Fruit fly (Drosophila melanogaster) ovary, adult (tissue): Measurements from ENCODE around the gene Sfp24Ba.

Source experiments
- CG17801 ChIP-seq: fragments of 200-800 bp; optimal IDR thresholded peaks from 2 replicates; lab custom pipeline; 2019; ENCODE audit warnings: missing biosample characterization, mild to moderate bottlenecking, missing genetic modification characterization, moderate library complexity; ENCODE audit not compliant: partially characterized antibody

The Sfp24Ba gene

DNA sequence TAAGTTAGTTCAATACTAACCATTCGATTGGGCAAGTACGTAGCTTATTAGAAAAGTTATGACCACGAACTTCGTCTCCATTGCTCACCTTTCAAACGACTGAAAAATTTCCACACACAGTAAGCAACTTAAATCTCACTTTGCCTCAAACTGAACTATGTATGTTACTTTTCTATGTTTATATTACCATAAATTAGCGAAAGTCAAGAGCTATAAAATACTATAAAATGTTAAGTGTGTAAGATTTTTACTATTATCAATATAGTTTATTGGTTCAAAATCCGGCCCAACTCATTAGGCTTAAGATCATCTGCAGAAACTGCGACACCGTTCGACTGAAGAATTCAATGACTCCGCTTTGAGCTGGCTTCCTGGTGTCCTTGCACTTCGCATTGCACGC is at the start of gene Sfp24Ba:
Gene Sfp24Ba, minus strand, starts transcription at position 101 of the 400 bp plus-strand sequence.
- no peak for TF ChIP-seq CG17801 (GFP tag; lab: Kevin White, UChicago)

DNA sequence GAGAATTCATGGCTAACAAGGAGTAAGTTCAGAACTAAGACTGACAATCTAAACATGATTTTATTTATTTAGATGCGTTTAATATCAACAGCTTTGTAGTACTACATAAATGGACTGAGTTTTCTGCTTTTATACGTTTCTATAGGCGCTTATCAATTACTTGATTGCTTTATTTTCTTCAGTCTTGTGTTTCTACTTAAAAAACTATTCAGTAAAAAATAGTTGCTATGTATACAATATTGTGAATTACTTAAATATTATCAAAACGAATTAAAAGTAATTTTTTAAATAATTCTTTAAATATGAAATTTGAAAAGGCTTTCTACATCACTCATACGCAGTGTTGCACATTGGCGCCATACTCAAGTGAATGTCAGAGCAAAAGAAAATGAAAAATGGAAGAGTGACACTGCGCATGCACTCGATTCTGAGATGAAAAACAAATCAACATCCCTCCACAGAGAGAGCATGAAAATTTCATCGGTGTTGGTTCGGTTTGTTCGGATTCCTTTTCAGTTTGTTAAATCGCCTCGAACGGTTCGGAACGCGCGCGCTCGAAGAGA is 49.4 kb upstream of the Sfp24Ba start, which contains the start of the genes lectin-24A and Shaw:
Gene lectin-24A, minus strand, starts transcription at position 101 of the 563 bp plus-strand sequence.
Gene Shaw, plus strand, starts transcription at position 513 of the 563 bp plus-strand sequence.
- TF ChIP-seq CG17801 (GFP tag; lab: Kevin White, UChicago): no peak

DNA sequence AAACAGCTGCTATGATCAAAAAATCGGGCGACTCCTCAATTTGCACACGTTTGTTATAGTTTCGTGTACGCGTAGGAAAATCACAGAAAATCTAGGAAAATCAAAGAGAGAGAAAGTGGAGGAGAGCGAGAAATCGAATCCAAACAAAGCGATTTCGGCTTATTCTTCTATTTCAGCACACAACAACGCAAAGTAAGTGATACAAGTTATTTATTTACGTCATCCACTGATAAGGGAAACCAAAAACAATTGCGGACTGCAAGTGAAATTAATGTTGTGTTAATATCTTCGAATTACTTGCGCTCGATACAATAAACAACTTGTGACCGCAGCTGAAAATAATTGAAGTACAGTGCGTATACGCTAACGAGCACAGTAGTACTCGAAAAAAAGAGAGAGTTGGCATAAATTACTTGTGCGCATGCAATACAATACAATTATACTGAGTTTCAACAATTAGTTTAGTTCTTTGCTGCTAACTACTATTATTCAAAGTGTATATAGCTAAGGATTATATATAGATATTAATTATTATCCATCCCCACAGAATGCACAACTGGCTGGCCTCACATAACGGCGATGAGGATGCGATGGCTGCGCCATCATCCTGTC is 45.3 kb upstream of the Sfp24Ba start:
- no peak for TF ChIP-seq CG17801 (GFP tag; lab: Kevin White, UChicago)

DNA sequence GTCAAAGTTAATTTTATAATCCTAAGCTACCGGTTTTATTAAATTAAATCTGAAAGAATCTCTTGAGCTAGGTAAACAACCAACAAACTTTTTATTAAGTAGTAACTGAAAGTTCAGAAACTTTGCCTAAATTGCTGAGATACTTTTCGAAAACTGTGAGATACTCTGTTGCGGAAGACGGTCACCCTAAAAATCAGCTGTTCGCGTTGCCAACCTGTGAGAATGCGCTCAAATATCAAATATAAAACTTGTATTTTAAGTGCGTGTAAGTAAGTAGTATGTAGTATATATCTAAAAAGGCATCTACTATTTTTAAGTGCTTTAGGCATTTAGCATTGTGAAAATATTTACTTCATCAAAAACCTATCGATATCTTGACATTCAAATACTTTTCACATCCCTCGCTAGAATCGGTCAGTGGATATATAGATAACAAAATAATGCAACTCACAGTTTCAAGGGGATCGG is 44.6 kb upstream of the Sfp24Ba start, which contains the start of the genes CG31955 and CG2818:
Gene CG31955, minus strand, starts transcription at position 157 of the 468 bp plus-strand sequence.
Gene CG2818, plus strand, starts transcription at position 412 of the 468 bp plus-strand sequence.
- no peak for TF ChIP-seq CG17801 (GFP tag; lab: Kevin White, UChicago)

DNA sequence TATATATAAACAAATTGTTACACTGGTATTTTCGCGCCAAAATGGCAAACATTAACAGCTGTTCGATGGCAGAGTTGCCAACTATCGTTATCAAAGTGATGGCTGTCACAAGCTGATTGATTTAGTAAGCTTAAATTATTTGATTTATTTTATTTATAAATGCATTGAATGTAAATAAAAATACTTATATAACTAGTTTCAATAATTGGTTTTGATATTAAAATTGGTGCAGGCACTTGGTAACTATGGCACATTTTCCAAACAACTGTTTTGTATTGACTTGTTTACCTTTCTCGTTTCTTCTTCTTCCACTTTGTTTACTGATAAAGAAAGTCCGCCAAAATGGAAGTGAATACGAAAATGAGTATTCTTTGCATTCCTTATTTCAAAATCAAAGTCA is 43.3 kb upstream of the Sfp24Ba start, which contains the start of gene cutlet:
Gene cutlet, minus strand, starts transcription at position 84 of the 400 bp plus-strand sequence.
- TF ChIP-seq CG17801 (GFP tag; lab: Kevin White, UChicago): peak; percentile 18

DNA sequence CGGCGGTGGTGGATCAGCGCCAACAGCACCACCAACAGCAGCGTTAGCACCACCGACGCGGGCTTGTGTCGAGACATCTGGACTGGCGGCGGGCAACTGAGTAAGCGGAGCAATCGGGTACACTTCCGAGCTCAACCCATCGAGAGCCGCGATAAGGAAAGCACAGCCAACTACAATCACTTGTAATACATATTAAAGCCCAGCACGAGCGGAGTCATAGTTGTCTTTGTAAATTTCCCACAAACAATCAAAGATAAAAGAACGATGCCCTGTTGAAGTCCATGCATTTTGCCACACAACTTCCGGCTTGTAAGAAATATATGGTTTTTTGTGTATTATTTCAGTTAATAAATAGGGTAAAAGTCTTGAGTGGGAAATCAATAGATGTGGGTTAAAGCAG is 38.6 kb upstream of the Sfp24Ba start, which contains the start of gene CG31777:
Gene CG31777, minus strand, starts transcription at position 101 of the 400 bp plus-strand sequence.
- TF ChIP-seq CG17801 (GFP tag; lab: Kevin White, UChicago): no peak

DNA sequence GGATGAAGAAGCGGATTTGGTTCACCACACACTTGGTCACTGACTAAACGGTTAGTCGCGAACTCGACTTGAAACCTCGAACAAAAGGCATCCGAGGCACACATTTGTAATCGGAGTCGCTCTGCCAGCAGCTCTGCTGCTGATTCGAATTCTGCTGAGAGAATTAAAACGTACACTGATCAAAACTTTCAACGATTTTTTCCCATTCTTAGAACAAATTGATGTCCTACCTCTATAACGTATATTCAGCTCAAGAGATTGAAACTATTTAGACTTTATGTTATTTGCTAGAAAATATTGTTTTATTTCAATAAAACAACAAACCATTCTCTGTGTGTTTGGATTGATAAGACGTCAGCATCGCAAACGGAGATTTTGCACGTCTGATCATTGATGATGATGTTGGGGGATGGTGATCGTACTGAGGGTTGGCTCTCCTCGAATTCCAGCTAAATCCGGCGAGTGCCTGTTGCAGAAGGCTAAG is 37.1 kb upstream of the Sfp24Ba start, which contains the start of gene CG31778:
Gene CG31778, minus strand, starts transcription at position 51 of the 484 bp plus-strand sequence.
- no peak for TF ChIP-seq CG17801 (GFP tag; lab: Kevin White, UChicago)

DNA sequence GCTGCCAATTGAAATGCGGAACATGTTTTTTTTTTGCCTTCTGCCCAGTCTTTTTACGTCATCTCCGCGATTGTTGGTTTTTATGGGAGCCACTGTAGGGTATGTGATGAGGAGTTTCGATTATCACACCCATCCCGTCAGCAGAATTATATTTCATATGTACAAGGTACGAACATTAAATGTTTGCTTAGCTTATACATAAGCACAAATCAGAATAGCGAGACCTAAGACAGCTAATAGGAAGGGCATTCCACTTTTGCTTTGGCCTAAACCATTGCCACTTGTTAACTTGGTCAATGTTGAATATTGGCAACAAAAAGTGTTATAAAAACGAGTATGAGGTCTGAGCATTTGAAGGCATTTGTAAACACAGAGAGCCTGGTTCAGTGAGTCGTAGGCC is 34.9 kb upstream of the Sfp24Ba start, which contains the start of gene CG2816:
Gene CG2816, plus strand, starts transcription at position 400 of the 400 bp plus-strand sequence.
- no peak for TF ChIP-seq CG17801 (GFP tag; lab: Kevin White, UChicago)

DNA sequence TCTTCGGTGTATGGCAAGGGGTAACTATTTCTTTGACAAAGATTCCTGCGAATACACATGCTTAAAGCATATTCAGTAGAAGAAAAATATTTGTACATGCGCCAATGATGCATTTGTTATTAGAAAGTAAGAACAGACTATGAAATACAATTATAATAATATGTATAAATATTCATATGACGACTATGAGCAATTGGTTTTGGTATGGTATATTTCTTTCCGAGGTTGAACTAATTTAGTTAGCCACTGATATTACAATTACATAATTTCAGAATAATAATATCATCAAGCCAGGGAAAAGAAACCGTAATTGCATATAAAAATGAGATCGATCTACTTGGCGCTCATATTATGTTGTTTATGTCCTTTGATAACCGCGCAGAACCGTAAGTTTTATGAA is 33.2 kb upstream of the Sfp24Ba start, which contains the start of gene CG43145:
Gene CG43145, plus strand, starts transcription at position 301 of the 400 bp plus-strand sequence.
- no peak for TF ChIP-seq CG17801 (GFP tag; lab: Kevin White, UChicago)

DNA sequence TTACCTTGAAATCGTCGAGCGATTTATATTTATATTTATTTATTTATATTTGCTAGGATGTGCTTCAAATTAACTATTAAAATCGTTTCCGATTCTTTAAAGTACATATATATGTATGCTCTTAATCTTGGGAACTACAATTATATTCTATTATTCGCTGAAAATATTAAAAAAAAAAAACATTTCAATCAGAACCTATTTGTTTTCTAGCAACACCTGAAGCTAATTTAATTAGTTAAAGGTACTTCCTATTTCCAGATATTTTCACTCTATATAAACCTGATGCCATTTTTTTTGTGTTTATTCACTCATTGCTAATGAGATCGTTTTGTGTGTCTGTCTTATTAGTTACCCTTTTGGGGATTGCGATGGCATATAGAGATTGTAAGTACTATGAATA is 32.6 kb upstream of the Sfp24Ba start, which contains the start of gene CG42467:
Gene CG42467, plus strand, starts transcription at position 301 of the 400 bp plus-strand sequence.
- TF ChIP-seq CG17801 (GFP tag; lab: Kevin White, UChicago): no peak

DNA sequence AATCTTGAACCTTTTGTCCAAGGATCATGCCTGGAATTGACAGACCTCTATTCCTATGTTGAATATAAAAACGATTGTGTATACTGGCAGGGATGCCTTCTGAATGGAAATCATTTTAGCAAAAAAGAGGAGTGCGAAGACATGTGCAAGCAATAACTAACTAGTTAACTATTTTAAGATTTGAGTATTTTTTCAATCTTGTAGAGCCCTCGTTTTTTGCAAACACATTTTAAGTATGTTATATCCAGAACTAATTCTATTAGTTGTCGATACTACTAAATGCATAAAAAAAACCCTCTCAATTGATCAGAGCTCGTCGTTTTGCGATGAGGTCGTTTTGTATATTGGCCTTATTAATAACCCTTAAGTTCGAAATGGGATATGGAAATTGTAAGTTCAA is 32.0 kb upstream of the Sfp24Ba start, which contains the start of gene Sfp24C1:
Gene Sfp24C1, plus strand, starts transcription at position 301 of the 400 bp plus-strand sequence.
- no peak for TF ChIP-seq CG17801 (GFP tag; lab: Kevin White, UChicago)

DNA sequence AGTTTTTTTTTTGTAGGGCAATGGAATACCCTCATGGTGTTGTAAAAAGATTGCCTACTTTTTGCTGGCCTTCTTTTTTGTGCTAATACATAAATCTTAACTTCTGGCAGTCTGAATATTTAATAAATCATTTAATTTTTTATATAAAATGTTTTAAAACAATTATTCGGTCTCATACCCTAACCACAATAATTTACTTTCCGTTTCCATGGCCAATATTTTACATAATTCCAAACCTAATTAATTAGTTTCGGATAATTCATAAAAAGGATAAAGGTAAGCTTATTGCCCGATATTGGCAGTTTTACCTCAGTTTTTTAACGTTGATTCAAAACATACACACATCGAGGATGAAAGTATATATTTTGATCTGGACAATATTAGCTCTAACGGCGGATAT is 31.5 kb upstream of the Sfp24Ba start, which contains the start of gene CG42465:
Gene CG42465, plus strand, starts transcription at position 301 of the 400 bp plus-strand sequence.
- TF ChIP-seq CG17801 (GFP tag; lab: Kevin White, UChicago): no peak

DNA sequence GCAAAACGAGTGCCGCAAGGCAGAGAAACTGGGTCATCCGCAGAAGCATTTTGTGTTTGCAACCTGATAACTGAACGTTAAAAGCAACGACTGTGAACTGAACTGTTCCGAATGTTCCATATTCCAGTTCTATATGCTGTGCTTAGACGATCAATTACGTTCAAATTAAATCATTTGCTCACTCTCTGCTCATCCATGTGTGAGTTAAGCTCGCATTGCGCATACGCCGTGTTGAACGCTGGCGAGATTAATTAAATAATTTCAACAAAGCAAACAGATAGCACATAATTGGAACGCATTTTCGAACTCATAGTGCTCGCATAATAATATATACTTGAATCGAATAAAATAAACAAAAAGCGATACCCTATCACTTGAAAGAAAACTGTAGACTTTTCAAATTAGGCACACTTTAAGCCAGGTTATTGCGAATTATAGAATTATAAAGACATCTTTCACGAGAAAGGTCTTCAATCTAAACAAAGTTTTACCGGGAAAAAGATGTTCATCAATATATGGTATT is 30.7 kb upstream of the Sfp24Ba start, which contains the start of the genes CG10031 and CG42464:
Gene CG10031, minus strand, starts transcription at position 101 of the 523 bp plus-strand sequence.
Gene CG42464, plus strand, starts transcription at position 473 of the 523 bp plus-strand sequence.
- TF ChIP-seq CG17801 (GFP tag; lab: Kevin White, UChicago): no peak

DNA sequence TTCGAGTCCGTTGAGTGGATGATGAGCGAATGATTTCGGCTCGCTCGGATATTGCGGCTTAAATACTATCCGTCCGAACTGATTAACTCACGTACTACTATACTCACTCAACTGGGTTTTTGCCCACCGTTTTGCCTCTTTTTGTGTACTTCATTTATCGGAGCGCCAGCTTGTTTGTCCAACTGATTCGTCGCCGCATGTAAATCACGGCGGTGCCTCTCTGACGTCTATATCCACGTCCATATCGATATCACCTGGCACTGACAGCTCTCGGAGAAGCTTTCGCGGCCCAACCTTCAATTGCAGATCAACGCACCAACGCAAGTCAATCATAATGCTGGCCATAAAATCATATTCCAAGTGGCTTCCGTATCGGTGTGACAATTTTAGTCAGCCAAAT is 29.4 kb upstream of the Sfp24Ba start, which contains the start of gene CG3604:
Gene CG3604, minus strand, starts transcription at position 101 of the 400 bp plus-strand sequence.
- no peak for TF ChIP-seq CG17801 (GFP tag; lab: Kevin White, UChicago)
